Worm (Caenorhabditis elegans) whole organism, L1 larva: ENCODE results near the gene lgc-25.
"Not testable (repeated sequence)": the region's sequence is repeated elsewhere in the genome, so short reads cannot be mapped to it uniquely, and the experiment has no call there.

Source experiments
- C34B4.2 ChIP-seq: sonication (generic microtip); optimal IDR thresholded peaks from 2 replicates; lab custom pipeline; 2017; ENCODE audit warnings: mild to moderate bottlenecking, missing genetic modification characterization, missing compliant biosample characterization
- Y116A8C.19 ChIP-seq: sonication (generic microtip); optimal IDR thresholded peaks from 2 replicates; lab custom pipeline; 2016; ENCODE audit warnings: missing compliant biosample characterization, missing genetic modification characterization, borderline replicate concordance
- aly-2 ChIP-seq: fragments of 150-350 bp; optimal IDR thresholded peaks from 2 replicates; lab custom pipeline; 2014; ENCODE audit warnings: missing biosample characterization, missing genetic modification characterization
- ama-1 ChIP-seq: fragments of 150-350 bp; optimal IDR thresholded peaks from 2 replicates; lab custom pipeline; 2014
- ceh-82 ChIP-seq, 3 experiments: fragments of 150-350 bp in 1 of 3; sonication (generic microtip) in 2 of 3; optimal IDR thresholded peaks; 2 replicates each; lab custom pipeline; 2014 to 2017; ENCODE audit warnings: missing biosample characterization in 3 of 3, missing genetic modification characterization in 3 of 3
- ces-1 ChIP-seq: fragments of 150-350 bp; optimal IDR thresholded peaks from 2 replicates; lab custom pipeline; 2014; ENCODE audit warnings: missing biosample characterization, missing genetic modification reagents, missing genetic modification characterization
- dpl-1 ChIP-seq, 3 experiments: fragments of 150-350 bp in 2 of 3; sonication (generic microtip) in 1 of 3; optimal IDR thresholded peaks; 2 replicates each; lab custom pipeline; 2014 to 2017; ENCODE audit warnings: missing biosample characterization in 3 of 3, missing genetic modification characterization in 3 of 3, missing genetic modification reagents in 3 of 3
- efl-1 ChIP-seq, 4 experiments: fragments of 150-350 bp; optimal IDR thresholded peaks in 3 of 4; peaks in 1 of 4; 1 replicate in 1 of 4; 2 replicates in 3 of 4; lab custom pipeline; 2014; ENCODE audit warnings: missing biosample characterization in 2 of 4, missing genetic modification characterization in 2 of 4, missing genetic modification reagents in 2 of 4
- egl-27 ChIP-seq, 2 experiments: fragments of 150-350 bp in 1 of 2; sonication (generic microtip); optimal IDR thresholded peaks; 3 replicates each; lab custom pipeline; 2017 to 2018; ENCODE audit warnings: missing biosample characterization in 2 of 2, missing genetic modification characterization in 2 of 2, missing genetic modification reagents in 2 of 2
- fkh-8 ChIP-seq: sonication (generic microtip); optimal IDR thresholded peaks from 2 replicates; lab custom pipeline; 2016; ENCODE audit warnings: mild to moderate bottlenecking, missing genetic modification characterization, missing compliant biosample characterization
- fos-1 ChIP-seq: fragments of 150-350 bp; optimal IDR thresholded peaks from 2 replicates; lab custom pipeline; 2014; ENCODE audit warnings: missing biosample characterization, missing genetic modification characterization
- hlh-17 ChIP-seq: fragments of 200-800 bp; sonication (Bioruptor generic); optimal IDR thresholded peaks from 2 replicates; lab custom pipeline; 2018; ENCODE audit warnings: missing genetic modification characterization, mild to moderate bottlenecking, missing compliant biosample characterization, moderate library complexity, borderline replicate concordance
- isw-1 ChIP-seq: fragments of 200-800 bp; sonication (Bioruptor generic); IDR thresholded peaks from 2 replicates; pipeline ENCODE4 v1.3.6; 2022; ENCODE audit warnings: missing genetic modification characterization, missing compliant biosample characterization
- jun-1 ChIP-seq: fragments of 150-350 bp; optimal IDR thresholded peaks from 2 replicates; lab custom pipeline; 2014; ENCODE audit warnings: missing biosample characterization, missing genetic modification reagents, missing genetic modification characterization
- lin-15B ChIP-seq: fragments of 150-350 bp; sonication (generic microtip); optimal IDR thresholded peaks from 3 replicates; lab custom pipeline; 2014; ENCODE audit warnings: missing biosample characterization, missing genetic modification characterization
- lin-35 ChIP-seq, 2 experiments: fragments of 150-350 bp; optimal IDR thresholded peaks; 2 replicates each; lab custom pipeline; 2014; ENCODE audit warnings: missing biosample characterization in 2 of 2, missing genetic modification characterization in 2 of 2, missing genetic modification reagents in 2 of 2
- lin-39 ChIP-seq: fragments of 150-350 bp; optimal IDR thresholded peaks from 2 replicates; lab custom pipeline; 2014; ENCODE audit warnings: missing biosample characterization, missing genetic modification reagents, missing genetic modification characterization
- mdl-1 ChIP-seq, 2 experiments: fragments of 150-350 bp; optimal IDR thresholded peaks; 2 replicates each; lab custom pipeline; 2014 to 2017; ENCODE audit warnings: missing biosample characterization in 2 of 2, missing genetic modification characterization in 2 of 2, inconsistent platforms in 1 of 2
- nhr-19 ChIP-seq: fragments of 200-800 bp; sonication (Bioruptor generic); conservative IDR thresholded peaks from 2 replicates; pipeline ENCODE4 v1.3.6; 2022; ENCODE audit warnings: missing genetic modification characterization, missing compliant biosample characterization
- nhr-20 ChIP-seq: sonication (generic microtip); optimal IDR thresholded peaks from 2 replicates; lab custom pipeline; 2016; ENCODE audit warnings: mild to moderate bottlenecking, missing genetic modification characterization, missing compliant biosample characterization
- nhr-237 ChIP-seq: fragments of 150-350 bp; optimal IDR thresholded peaks from 2 replicates; lab custom pipeline; 2014; ENCODE audit warnings: missing biosample characterization, missing genetic modification characterization
- nhr-71 ChIP-seq: sonication (generic microtip); optimal IDR thresholded peaks from 2 replicates; lab custom pipeline; 2016; ENCODE audit warnings: mild to moderate bottlenecking, missing genetic modification characterization, moderate library complexity, missing compliant biosample characterization
- nhr-77 ChIP-seq: fragments of 150-350 bp; optimal IDR thresholded peaks from 2 replicates; lab custom pipeline; 2014; ENCODE audit warnings: missing biosample characterization, missing genetic modification characterization
- nhr-85 ChIP-seq: sonication (generic microtip); peaks from one replicate; lab custom pipeline; 2016; ENCODE audit warnings: missing genetic modification characterization, inconsistent platforms, missing compliant biosample characterization
- nhr-90 ChIP-seq: sonication (generic microtip); optimal IDR thresholded peaks from 2 replicates; lab custom pipeline; 2016; ENCODE audit warnings: mild to moderate bottlenecking, missing genetic modification characterization, missing compliant biosample characterization; ENCODE audit not compliant: poor library complexity
- rnt-1 ChIP-seq: sonication (generic microtip); optimal IDR thresholded peaks from 2 replicates; lab custom pipeline; 2016; ENCODE audit warnings: mild to moderate bottlenecking, missing genetic modification characterization, moderate library complexity, missing compliant biosample characterization
- snu-23 ChIP-seq: sonication (generic microtip); optimal IDR thresholded peaks from 2 replicates; lab custom pipeline; 2016; ENCODE audit warnings: missing genetic modification characterization, missing compliant biosample characterization
- sox-4 ChIP-seq: sonication (generic microtip); optimal IDR thresholded peaks from 2 replicates; lab custom pipeline; 2016; ENCODE audit warnings: missing genetic modification characterization, missing compliant biosample characterization
- tlp-1 ChIP-seq: fragments of 150-350 bp; optimal IDR thresholded peaks from 2 replicates; lab custom pipeline; 2014; ENCODE audit warnings: missing biosample characterization, missing genetic modification characterization
- unc-86 ChIP-seq: sonication (generic microtip); optimal IDR thresholded peaks from 2 replicates; lab custom pipeline; 2016; ENCODE audit warnings: missing genetic modification characterization, missing compliant biosample characterization
- unc-98 ChIP-seq: fragments of 200-800 bp; sonication (Bioruptor generic); IDR thresholded peaks from 2 replicates; pipeline ENCODE4 v1.3.6; 2022; ENCODE audit warnings: missing genetic modification characterization, missing compliant biosample characterization
- vab-15 ChIP-seq: sonication (generic microtip); optimal IDR thresholded peaks from 2 replicates; lab custom pipeline; 2017; ENCODE audit warnings: missing genotype, mild to moderate bottlenecking, missing genetic modification characterization, missing compliant biosample characterization
- xbp-1 ChIP-seq: sonication (generic microtip); optimal IDR thresholded peaks from 2 replicates; lab custom pipeline; 2016; ENCODE audit warnings: missing genetic modification characterization, missing compliant biosample characterization
- ztf-11 ChIP-seq, 2 experiments: sonication (generic microtip); optimal IDR thresholded peaks; 2 replicates each; lab custom pipeline; 2016 to 2017; ENCODE audit warnings: missing genetic modification characterization in 2 of 2, missing biosample characterization in 1 of 2, missing compliant biosample characterization in 1 of 2

lgc-25 gene

DNA sequence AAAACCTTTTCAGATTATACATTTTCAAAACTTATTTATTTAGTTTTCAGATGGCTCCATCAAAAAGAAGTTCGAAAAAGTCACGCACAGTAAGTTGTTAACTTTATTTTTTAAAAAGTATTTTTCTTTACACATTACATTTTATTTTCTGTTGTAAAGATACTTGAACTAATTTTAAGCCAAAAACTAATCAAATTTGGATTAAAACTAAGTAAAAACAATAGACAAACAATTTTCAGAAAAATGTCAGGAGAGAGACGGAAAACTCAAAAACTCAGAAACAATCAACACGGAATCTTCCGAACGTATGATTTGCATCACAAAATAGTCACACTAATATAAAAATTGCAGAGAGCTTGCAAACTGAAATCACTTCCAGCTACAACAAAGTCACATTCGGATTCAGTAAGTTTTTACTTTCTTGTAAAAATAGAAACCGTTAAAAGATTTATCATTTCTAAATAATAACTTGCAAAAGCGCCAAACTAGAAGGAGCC is 19.6 kb downstream of the lgc-25 start, which contains the start of gene ceh-89:
ceh-89 (plus strand) TSS at position 51 of the 497 bp plus-strand sequence.
- TF ChIP-seq aly-2 (tag; lab: Kevin White, UChicago) = no peak
- no peak for TF ChIP-seq isw-1 (GFP tag; lab: Robert Waterston, UW)
- TF ChIP-seq xbp-1 (tag; lab: Kevin White, UChicago) = no peak
- no peak for TF ChIP-seq egl-27 (tag; optimal IDR thresholded peaks at IDR 0.05; lab: Kevin White, UChicago)
- no peak for TF ChIP-seq C34B4.2 (tag; lab: Kevin White, UChicago)
- no peak for TF ChIP-seq ztf-11 (tag; optimal IDR thresholded peaks at IDR 0.05; lab: Kevin White, UChicago)
- TF ChIP-seq fos-1 (tag; lab: Kevin White, UChicago) = no peak
- TF ChIP-seq nhr-20 (tag; lab: Kevin White, UChicago) = no peak
- no peak for TF ChIP-seq hlh-17 (GFP tag; lab: Kevin White, UChicago)
- no peak for TF ChIP-seq nhr-237 (tag; lab: Kevin White, UChicago)
- TF ChIP-seq, all 84 proteins: peak for 0

DNA sequence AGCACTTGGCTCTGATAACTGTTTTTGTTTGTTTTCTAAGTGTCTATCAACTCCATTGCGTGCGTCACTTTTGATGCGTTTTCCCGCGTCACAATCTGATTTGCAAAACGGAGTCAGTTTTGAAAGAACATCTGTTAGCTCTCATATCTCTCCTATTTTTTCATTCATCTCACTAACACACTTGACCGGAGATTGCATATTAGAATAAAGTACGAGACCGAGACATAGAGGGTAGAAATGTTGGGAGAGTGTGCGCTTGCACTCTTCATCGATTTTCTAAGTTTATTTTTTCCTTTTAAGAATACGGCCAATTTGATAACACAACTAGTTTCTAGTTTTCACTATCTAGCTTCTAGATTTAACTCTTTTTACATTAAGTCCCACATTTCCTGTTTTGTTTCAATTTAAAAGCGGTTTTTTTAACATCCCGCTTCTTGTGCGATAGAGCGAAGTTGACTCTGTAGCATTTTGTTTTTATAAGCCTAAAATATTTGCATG is 20.1 kb downstream of the lgc-25 start:
- TF ChIP-seq fkh-8 (tag; lab: Kevin White, UChicago) = no peak
- no peak for TF ChIP-seq sox-4 (tag; lab: Kevin White, UChicago)
- TF ChIP-seq efl-1 (optimal IDR thresholded peaks at IDR 0.05; lab: Kevin White, UChicago) = no peak
- TF ChIP-seq efl-1 (GFP tag; optimal IDR thresholded peaks at IDR 0.05 in 1 of 2; lab: Kevin White, UChicago) = peak; percentile 13 to 92
- TF ChIP-seq ama-1 (lab: Kevin White, UChicago) = no peak
- TF ChIP-seq C34B4.2 (tag; lab: Kevin White, UChicago) = no peak
- no peak for TF ChIP-seq snu-23 (GFP tag; lab: Kevin White, UChicago)
- peak in 1 of 3 experiments; percentile 41 for TF ChIP-seq dpl-1 (GFP tag; optimal IDR thresholded peaks at IDR 0.05; lab: Kevin White, UChicago)
- peak in 1 of 2 experiments; percentile 16 for TF ChIP-seq lin-35 (GFP tag; optimal IDR thresholded peaks at IDR 0.05; lab: Kevin White, UChicago)

DNA sequence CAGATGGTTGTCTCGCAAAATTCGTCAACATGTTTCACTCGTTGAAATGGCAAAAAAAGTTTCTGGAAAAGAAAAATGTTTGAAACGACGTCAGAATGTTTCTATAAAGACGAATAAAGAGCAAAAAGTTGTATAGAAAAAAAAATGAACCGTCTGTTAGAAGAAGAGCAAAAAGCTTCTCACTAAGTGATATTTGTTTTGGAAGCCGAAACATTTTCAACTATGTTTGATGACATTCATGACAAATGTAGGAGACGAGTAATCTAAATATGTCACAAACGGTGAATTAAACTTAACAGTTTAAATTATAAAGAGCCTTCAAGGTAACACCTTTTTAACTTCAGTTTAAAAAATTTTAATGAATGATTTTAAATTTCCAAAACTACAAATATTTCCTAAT is 21.5 kb downstream of the lgc-25 start, which contains the start of gene nkat-1:
nkat-1 (minus strand) TSS at position 101 of the 400 bp plus-strand sequence.
- no peak for TF ChIP-seq unc-86 (tag; lab: Kevin White, UChicago)
- no peak for TF ChIP-seq xbp-1 (tag; lab: Kevin White, UChicago)
- no peak for TF ChIP-seq nhr-85 (tag; lab: Kevin White, UChicago)
- TF ChIP-seq aly-2 (tag; lab: Kevin White, UChicago) = no peak
- TF ChIP-seq vab-15 (tag; lab: Kevin White, UChicago) = no peak
- no peak for TF ChIP-seq nhr-77 (tag; lab: Kevin White, UChicago)
- no peak for TF ChIP-seq lin-35 (GFP tag; optimal IDR thresholded peaks at IDR 0.05; lab: Kevin White, UChicago)
- no peak for TF ChIP-seq hlh-17 (GFP tag; lab: Kevin White, UChicago)
- TF ChIP-seq jun-1 (tag; lab: Kevin White, UChicago) = no peak
- TF ChIP-seq ces-1 (GFP tag; lab: Kevin White, UChicago) = no peak
- no peak for TF ChIP-seq lin-15B (tag; lab: Kevin White, UChicago)
- TF ChIP-seq tlp-1 (tag; lab: Kevin White, UChicago) = no peak
- no peak for TF ChIP-seq ceh-82 (tag; optimal IDR thresholded peaks at IDR 0.05; lab: Kevin White, UChicago)
- TF ChIP-seq dpl-1 (GFP tag; optimal IDR thresholded peaks at IDR 0.05; lab: Kevin White, UChicago) = no peak
- no peak for TF ChIP-seq mdl-1 (tag; optimal IDR thresholded peaks at IDR 0.05; lab: Kevin White, UChicago)
- TF ChIP-seq ama-1 (lab: Kevin White, UChicago) = no peak
- TF ChIP-seq Y116A8C.19 (tag; lab: Kevin White, UChicago) = no peak
- no peak for TF ChIP-seq unc-98 (GFP tag; lab: Robert Waterston, UW)
- TF ChIP-seq ztf-11 (tag; optimal IDR thresholded peaks at IDR 0.05; lab: Kevin White, UChicago) = no peak
- TF ChIP-seq lin-39 (tag; lab: Kevin White, UChicago) = no peak

ce11 chrX:14136795-14137194 is 24.7 kb downstream of the lgc-25 start:
- TF ChIP-seq nhr-19 (GFP tag; lab: Robert Waterston, UW) (0 out of 2 replicates have a peak, but pooled peaks have one; percentile 20), efl-1 (GFP tag; optimal IDR thresholded peaks at IDR 0.05 in 1 of 2; lab: Kevin White, UChicago) (peak in 1 of 2 experiments; percentile 56), nhr-71 (tag; lab: Kevin White, UChicago) (peak; percentile 23), nhr-20 (tag; lab: Kevin White, UChicago) (peak; percentile 15), rnt-1 (peak; percentile 16), nhr-90 (tag; lab: Kevin White, UChicago) (peak; percentile 49), snu-23 (GFP tag; lab: Kevin White, UChicago) (peak; percentile 45)
- not testable (repeated sequence) for TF ChIP-seq efl-1 (optimal IDR thresholded peaks at IDR 0.05; lab: Kevin White, UChicago)
